Fruit fly (Drosophila melanogaster) whole organism, embryonic: ENCODE data around the gene FASN2.
A peak's percentile ranks its signal among the peaks of the same experiment; 100 is the strongest.

Experiments
- Ada2b ChIP-seq: fragments of 200-800 bp; sonication (Bioruptor generic); IDR thresholded peaks from 2 replicates; pipeline ENCODE4 v1.3.6; 2022; ENCODE audit warnings: missing biosample characterization, missing genetic modification characterization
- Antp ChIP-seq: fragments of 200-800 bp; sonication (Bioruptor generic); optimal IDR thresholded peaks from 3 replicates; lab custom pipeline; 2016; ENCODE audit warnings: missing biosample characterization, missing genetic modification characterization
- Bdp1 ChIP-seq: fragments of 200-800 bp; sonication (Bioruptor generic); optimal IDR thresholded peaks from 3 replicates; lab custom pipeline; 2016; ENCODE audit warnings: missing biosample characterization, missing genetic modification characterization
- Bgb ChIP-seq: fragments of 200-800 bp; sonication (Bioruptor generic); IDR thresholded peaks from 2 replicates; pipeline ENCODE4 v1.3.6; 2022; ENCODE audit warnings: missing biosample characterization, missing genetic modification characterization; ENCODE audit not compliant: partially characterized antibody
- Blimp-1 ChIP-seq: fragments of 200-800 bp; sonication (Bioruptor generic); optimal IDR thresholded peaks from 3 replicates; lab custom pipeline; 2018; ENCODE audit warnings: missing biosample characterization, missing genetic modification characterization, mild to moderate bottlenecking, moderate library complexity, missing genetic modification reagents
- CG10654 ChIP-seq: fragments of 200-800 bp; sonication (Bioruptor generic); optimal IDR thresholded peaks from 2 replicates; lab custom pipeline; 2016; ENCODE audit warnings: missing biosample characterization, missing genetic modification characterization
- CG11247 ChIP-seq: fragments of 200-800 bp; sonication (Bioruptor generic); IDR thresholded peaks from 2 replicates; pipeline ENCODE4 v1.3.6; 2022; ENCODE audit warnings: missing biosample characterization, missing genetic modification characterization
- CG12659 ChIP-seq: fragments of 200-800 bp; sonication (Bioruptor generic); optimal IDR thresholded peaks from 3 replicates; lab custom pipeline; 2017; ENCODE audit warnings: mild to moderate bottlenecking, missing biosample characterization, missing genetic modification reagents, missing genetic modification characterization
- CG12942 ChIP-seq: fragments of 200-800 bp; sonication (Bioruptor generic); optimal IDR thresholded peaks from 3 replicates; lab custom pipeline; 2016; ENCODE audit warnings: missing biosample characterization, missing genetic modification characterization
- CG13296 ChIP-seq: fragments of 200-800 bp; sonication (Bioruptor generic); optimal IDR thresholded peaks from 3 replicates; lab custom pipeline; 2018; ENCODE audit warnings: missing biosample characterization, mild to moderate bottlenecking, missing genetic modification characterization
- CG17361 ChIP-seq: fragments of 200-800 bp; sonication (Bioruptor generic); IDR thresholded peaks from 3 replicates; pipeline ENCODE4 v1.3.6; 2022; ENCODE audit warnings: missing biosample characterization, missing genetic modification characterization
- CG17829 ChIP-seq: fragments of 200-800 bp; optimal IDR thresholded peaks from 2 replicates; lab custom pipeline; 2019; ENCODE audit warnings: missing biosample characterization, mild to moderate bottlenecking, missing genetic modification characterization, moderate library complexity
- CG18011 ChIP-seq: fragments of 200-800 bp; sonication (Bioruptor generic); optimal IDR thresholded peaks from 2 replicates; lab custom pipeline; 2017; ENCODE audit warnings: missing biosample characterization, missing genetic modification characterization, mild to moderate bottlenecking, moderate library complexity, missing genotype
- CG18262 ChIP-seq: fragments of 200-800 bp; optimal IDR thresholded peaks from 3 replicates; lab custom pipeline; 2019; ENCODE audit warnings: missing biosample characterization, mild to moderate bottlenecking, missing genetic modification characterization, moderate library complexity
- CG18599 ChIP-seq: fragments of 200-800 bp; sonication (Bioruptor generic); optimal IDR thresholded peaks from 3 replicates; lab custom pipeline; 2017; ENCODE audit warnings: missing biosample characterization, missing genetic modification characterization, mild to moderate bottlenecking, moderate library complexity, missing genetic modification reagents
- CG2678 ChIP-seq: fragments of 200-800 bp; sonication (Bioruptor generic); optimal IDR thresholded peaks from 3 replicates; lab custom pipeline; 2019; ENCODE audit warnings: missing biosample characterization, mild to moderate bottlenecking, missing genetic modification characterization, moderate library complexity
- CG2875 ChIP-seq: fragments of 200-800 bp; sonication (Bioruptor generic); optimal IDR thresholded peaks from 2 replicates; lab custom pipeline; 2017; ENCODE audit warnings: missing biosample characterization, mild to moderate bottlenecking, missing genetic modification characterization, missing genetic modification reagents
- CG2889 ChIP-seq: fragments of 200-800 bp; sonication (Bioruptor generic); IDR thresholded peaks from 3 replicates; pipeline ENCODE4 v1.3.6; 2022; ENCODE audit warnings: missing biosample characterization, missing genetic modification characterization
- CG30020 ChIP-seq: fragments of 200-800 bp; optimal IDR thresholded peaks from 2 replicates; lab custom pipeline; 2019; ENCODE audit warnings: missing biosample characterization, mild to moderate bottlenecking, missing genetic modification characterization, moderate library complexity
- CG30403 ChIP-seq: fragments of 200-800 bp; sonication (Bioruptor generic); optimal IDR thresholded peaks from 3 replicates; lab custom pipeline; 2016; ENCODE audit warnings: missing biosample characterization, missing genetic modification characterization
- CG34224 ChIP-seq: fragments of 200-800 bp; sonication (Bioruptor generic); IDR thresholded peaks from 3 replicates; pipeline ENCODE4 v1.3.6; 2022; ENCODE audit warnings: missing biosample characterization, missing genetic modification characterization; ENCODE audit not compliant: partially characterized antibody
- CG3838 ChIP-seq: fragments of 200-800 bp; sonication (Bioruptor generic); optimal IDR thresholded peaks from 3 replicates; lab custom pipeline; 2016; ENCODE audit warnings: missing biosample characterization, missing genetic modification characterization
- CG4282 ChIP-seq: fragments of 200-800 bp; sonication (Bioruptor generic); optimal IDR thresholded peaks from 2 replicates; lab custom pipeline; 2016; ENCODE audit warnings: missing biosample characterization, missing genetic modification characterization
- CG6765 ChIP-seq: fragments of 200-800 bp; sonication (Bioruptor generic); optimal IDR thresholded peaks from 3 replicates; lab custom pipeline; 2017; ENCODE audit warnings: missing biosample characterization, mild to moderate bottlenecking, missing genetic modification characterization
- CG7357 ChIP-seq: fragments of 200-800 bp; sonication (Bioruptor generic); IDR thresholded peaks from 3 replicates; pipeline ENCODE4 v1.3.6; 2022; ENCODE audit warnings: missing biosample characterization, missing genetic modification characterization
- CG7987 ChIP-seq: fragments of 200-800 bp; sonication (Bioruptor generic); optimal IDR thresholded peaks from 2 replicates; lab custom pipeline; 2018; ENCODE audit warnings: missing biosample characterization, mild to moderate bottlenecking, missing genetic modification characterization, moderate library complexity
- CG8281 ChIP-seq: fragments of 200-800 bp; sonication (Bioruptor generic); optimal IDR thresholded peaks from 2 replicates; lab custom pipeline; 2018; ENCODE audit warnings: missing biosample characterization, mild to moderate bottlenecking, missing genetic modification characterization, moderate library complexity
- CG8944 ChIP-seq: fragments of 200-800 bp; sonication (Bioruptor generic); optimal IDR thresholded peaks from 3 replicates; lab custom pipeline; 2016; ENCODE audit warnings: missing biosample characterization, missing genetic modification characterization
- CHES-1-like ChIP-seq: fragments of 200-800 bp; sonication (Bioruptor generic); optimal IDR thresholded peaks from 2 replicates; lab custom pipeline; 2016; ENCODE audit warnings: missing biosample characterization, missing genetic modification characterization
- Elba2 ChIP-seq: fragments of 200-800 bp; sonication (Bioruptor generic); optimal IDR thresholded peaks from 3 replicates; lab custom pipeline; 2016; ENCODE audit warnings: missing biosample characterization, missing genetic modification characterization
- HLH4C ChIP-seq: fragments of 200-800 bp; sonication (Bioruptor generic); IDR thresholded peaks from 3 replicates; pipeline ENCODE4 v1.3.6; 2022; ENCODE audit warnings: missing biosample characterization, missing genetic modification characterization; ENCODE audit not compliant: partially characterized antibody
- Hand ChIP-seq: fragments of 200-800 bp; sonication (Bioruptor generic); optimal IDR thresholded peaks from 2 replicates; lab custom pipeline; 2017; ENCODE audit warnings: mild to moderate bottlenecking, missing biosample characterization, missing genetic modification reagents, missing genetic modification characterization
- Hmr ChIP-seq: fragments of 200-800 bp; sonication (Bioruptor generic); optimal IDR thresholded peaks from 3 replicates; lab custom pipeline; 2017; ENCODE audit warnings: mild to moderate bottlenecking, missing biosample characterization, missing genetic modification reagents, missing genetic modification characterization
- Hr3 ChIP-seq: fragments of 200-800 bp; sonication (Bioruptor generic); optimal IDR thresholded peaks from 3 replicates; lab custom pipeline; 2016; ENCODE audit warnings: missing biosample characterization, missing genetic modification characterization
- Lhr ChIP-seq: fragments of 200-800 bp; sonication (Bioruptor generic); optimal IDR thresholded peaks from 3 replicates; lab custom pipeline; 2017; ENCODE audit warnings: mild to moderate bottlenecking, missing biosample characterization, missing genetic modification reagents, missing genetic modification characterization
- Lim3 ChIP-seq: fragments of 200-800 bp; sonication (Bioruptor generic); IDR thresholded peaks from 2 replicates; pipeline ENCODE4 v1.3.6; 2022; ENCODE audit warnings: missing biosample characterization, missing genetic modification characterization
- MTF-1 ChIP-seq: fragments of 200-800 bp; sonication (Bioruptor generic); optimal IDR thresholded peaks from 2 replicates; lab custom pipeline; 2018; ENCODE audit warnings: missing biosample characterization, mild to moderate bottlenecking, missing genetic modification characterization, borderline replicate concordance
- NK7.1 ChIP-seq: fragments of 200-800 bp; sonication (Bioruptor generic); optimal IDR thresholded peaks from 3 replicates; lab custom pipeline; 2016; ENCODE audit warnings: missing biosample characterization, missing genetic modification characterization
- ac ChIP-seq: fragments of 200-800 bp; sonication (Bioruptor generic); optimal IDR thresholded peaks from 3 replicates; lab custom pipeline; 2017; ENCODE audit warnings: missing biosample characterization, mild to moderate bottlenecking, missing genetic modification characterization
- az2 ChIP-seq: fragments of 200-800 bp; sonication (Bioruptor generic); optimal IDR thresholded peaks from 3 replicates; lab custom pipeline; 2016; ENCODE audit warnings: missing biosample characterization, missing genetic modification characterization
- cwo ChIP-seq: fragments of 200-800 bp; sonication (Bioruptor generic); optimal IDR thresholded peaks from 3 replicates; lab custom pipeline; 2017; ENCODE audit warnings: missing biosample characterization, missing genetic modification characterization, mild to moderate bottlenecking, moderate library complexity, missing genetic modification reagents
- dimm ChIP-seq: fragments of 200-800 bp; sonication (Bioruptor generic); IDR thresholded peaks from 2 replicates; pipeline ENCODE4 v1.3.6; 2022; ENCODE audit warnings: missing biosample characterization, missing genetic modification characterization
- gcm2 ChIP-seq: fragments of 200-800 bp; sonication (Bioruptor generic); optimal IDR thresholded peaks from 2 replicates; lab custom pipeline; 2016; ENCODE audit warnings: missing biosample characterization, missing genetic modification characterization
- gsb ChIP-seq: fragments of 200-800 bp; sonication (Bioruptor generic); IDR thresholded peaks from 2 replicates; pipeline ENCODE4 v1.3.6; 2022; ENCODE audit warnings: missing biosample characterization, missing genetic modification characterization
- inv ChIP-seq: fragments of 200-800 bp; sonication (Bioruptor generic); IDR thresholded peaks from 2 replicates; pipeline ENCODE4 v1.3.6; 2022; ENCODE audit warnings: missing biosample characterization, missing genetic modification characterization; ENCODE audit not compliant: partially characterized antibody
- nerfin-2 ChIP-seq: fragments of 200-800 bp; sonication (Bioruptor generic); IDR thresholded peaks from 2 replicates; pipeline ENCODE4 v1.3.6; 2022; ENCODE audit warnings: missing biosample characterization, missing genetic modification characterization; ENCODE audit not compliant: partially characterized antibody
- ro ChIP-seq: fragments of 200-800 bp; sonication (Bioruptor generic); IDR thresholded peaks from 2 replicates; pipeline ENCODE4 v1.3.6; 2022; ENCODE audit warnings: missing biosample characterization, missing genetic modification characterization
- sima ChIP-seq: fragments of 200-800 bp; sonication (Bioruptor generic); optimal IDR thresholded peaks from 2 replicates; lab custom pipeline; 2016; ENCODE audit warnings: missing biosample characterization, missing genetic modification characterization
- trh ChIP-seq: fragments of 200-800 bp; sonication (Bioruptor generic); optimal IDR thresholded peaks from 2 replicates; lab custom pipeline; 2016; ENCODE audit warnings: missing biosample characterization, missing genetic modification characterization

Gene FASN2

dm6 chr2L:3086290-3086876, 42.6 kb downstream of the FASN2 start (continued):
- TF ChIP-seq cwo (GFP tag; lab: Kevin White, UChicago) (peak; percentile 76), CG2678 (peak; percentile 86), CG11247 (GFP tag; lab: Robert Waterston, UW) (peak; percentile 41; the same call in 1 of the 2 replicates), ro (GFP tag; lab: Robert Waterston, UW) (no peak), CG30020 (no peak), CG2875 (peak; percentile 6), Hr3 (GFP tag; lab: Kevin White, UChicago) (peak; percentile 58), sima (GFP tag; lab: Kevin White, UChicago) (no peak), Elba2 (no peak), gcm2 (no peak), Ada2b (GFP tag; lab: Robert Waterston, UW) (peak; percentile 59), CHES-1-like (peak; percentile 15), Blimp-1 (GFP tag; lab: Kevin White, UChicago) (peak; percentile 71), CG12942 (GFP tag; lab: Kevin White, UChicago) (peak; percentile 49), CG12659 (GFP tag; lab: Kevin White, UChicago) (peak; percentile 77), inv (GFP tag; lab: Robert Waterston, UW) (no peak), dimm (GFP tag; lab: Robert Waterston, UW) (no peak), CG2889 (GFP tag; lab: Robert Waterston, UW) (no peak), ac (GFP tag; lab: Kevin White, UChicago) (no peak), CG18599 (peak; percentile 81), CG18262 (tag; lab: Kevin White, UChicago) (peak; percentile 64), CG8281 (tag; lab: Kevin White, UChicago) (peak; percentile 3), CG7357 (GFP tag; lab: Robert Waterston, UW) (peak; percentile 56; the same call in 2 of the 3 replicates), CG4282 (no peak), HLH4C (no peak), CG18011 (peak; percentile 33), CG17829 (peak; percentile 58), NK7.1 (GFP tag; lab: Kevin White, UChicago) (peak; percentile 38), CG10654 (GFP tag; lab: Kevin White, UChicago) (peak; percentile 38), CG30403 (peak; percentile 67), Bdp1 (GFP tag; lab: Kevin White, UChicago) (no peak), Lim3 (GFP tag; lab: Robert Waterston, UW) (no peak), Antp (GFP tag; lab: Kevin White, UChicago) (peak; percentile 6), Lhr (GFP tag; lab: Kevin White, UChicago) (no peak), CG13296 (peak; percentile 76), CG17361 (GFP tag; lab: Robert Waterston, UW) (peak; percentile 76), trh (GFP tag; lab: Kevin White, UChicago) (no peak), CG3838 (GFP tag; lab: Kevin White, UChicago) (peak; percentile 0), MTF-1 (GFP tag; lab: Kevin White, UChicago) (no peak), CG34224 (GFP tag; lab: Robert Waterston, UW) (no peak), Bgb (GFP tag; lab: Robert Waterston, UW) (no peak), gsb (peak; percentile 63), az2 (GFP tag; lab: Kevin White, UChicago) (peak; percentile 47), nerfin-2 (GFP tag; lab: Robert Waterston, UW) (no peak), CG8944 (GFP tag; lab: Kevin White, UChicago) (peak; percentile 7), CG6765 (GFP tag; lab: Kevin White, UChicago) (peak; percentile 65), Hmr (GFP tag; lab: Kevin White, UChicago) (peak; percentile 76), CG7987 (GFP tag; lab: Kevin White, UChicago) (peak; percentile 20), Hand (GFP tag; lab: Kevin White, UChicago) (peak; percentile 35)
